Worm (Caenorhabditis elegans): Measurements from ENCODE around the gene nhr-162.

Gene nhr-162

ce11 chrV:6947442-6947841 lies 44.2 kb downstream of the nhr-162 start, which contains the start of gene Y57E12B.4:
Gene Y57E12B.4 (minus strand): TSS chrV:6947542.
- no peak for TF ChIP-seq cebp-2 (GFP tag; IDR thresholded peaks at IDR 0.05)
- no peak for TF ChIP-seq nhr-27 (tag; optimal IDR thresholded peaks at IDR 0.05)
- TF ChIP-seq dpl-1 (GFP tag; optimal IDR thresholded peaks at IDR 0.05), result no peak
- TF ChIP-seq hmg-1.2 (GFP tag; IDR thresholded peaks at IDR 0.05), result no peak
- no peak for TF ChIP-seq ceh-79 (tag; optimal IDR thresholded peaks at IDR 0.05)
- TF ChIP-seq ztf-28 (GFP tag; IDR thresholded peaks at IDR 0.05), result no peak
- TF ChIP-seq Y95B8A.8 (GFP tag; IDR thresholded peaks at IDR 0.05), result no peak
- TF ChIP-seq pbrm-1 (GFP tag; IDR thresholded peaks at IDR 0.05), result no peak
- no peak for TF ChIP-seq repo-1 (tag; optimal IDR thresholded peaks at IDR 0.05)
- TF ChIP-seq ama-1 (optimal IDR thresholded peaks at IDR 0.05), result no peak
- no peak for TF ChIP-seq ama-1 (GFP tag; optimal IDR thresholded peaks at IDR 0.05)
- TF ChIP-seq lsl-1 (GFP tag; optimal IDR thresholded peaks at IDR 0.05), result no peak
- TF ChIP-seq nfya-1 (tag; optimal IDR thresholded peaks at IDR 0.05; ENCODE audit: borderline replicate concordance, insufficient read depth), result no peak
- TF ChIP-seq nfyb-1 (GFP tag; IDR thresholded peaks at IDR 0.05), result no peak
- no peak for TF ChIP-seq hmg-20 (GFP tag; IDR thresholded peaks at IDR 0.05)
- TF ChIP-seq attf-3 (GFP tag; conservative IDR thresholded peaks at IDR 0.05), result no peak
- TF ChIP-seq akir-1 (GFP tag; optimal IDR thresholded peaks at IDR 0.05), result no peak
- TF ChIP-seq snpc-1.1 (tag; optimal IDR thresholded peaks at IDR 0.05; ENCODE audit: insufficient read depth), result no peak

Measured in whole organism, young adult.